Worm (Caenorhabditis elegans) whole organism, L4 larva: ENCODE results near the gene hacl-1.

Source experiments
- daf-12 ChIP-seq: fragments of 150-350 bp; optimal IDR thresholded peaks from 2 replicates; lab custom pipeline; 2014; ENCODE audit warnings: missing biosample characterization, missing genetic modification reagents, missing genetic modification characterization
- dmd-8 ChIP-seq: fragments of 200-800 bp; sonication (Bioruptor generic); IDR thresholded peaks from 2 replicates; pipeline ENCODE4 v1.3.6; 2022; ENCODE audit warnings: missing genetic modification characterization, missing compliant biosample characterization
- lsy-2 ChIP-seq, 2 experiments: fragments of 150-350 bp in 1 of 2; sonication (generic microtip) in 1 of 2; optimal IDR thresholded peaks; 2 replicates each; lab custom pipeline; 2014 to 2017; ENCODE audit warnings: missing biosample characterization in 2 of 2, missing genetic modification characterization in 2 of 2
- nhr-11 ChIP-seq: fragments of 150-350 bp; optimal IDR thresholded peaks from 2 replicates; lab custom pipeline; 2014; ENCODE audit warnings: missing biosample characterization, missing genetic modification characterization
- nhr-25 ChIP-seq: sonication (generic microtip); optimal IDR thresholded peaks from 2 replicates; lab custom pipeline; 2017; ENCODE audit warnings: missing genetic modification characterization, mild to moderate bottlenecking, missing compliant biosample characterization, antibody characterized with exemption, moderate library complexity, borderline replicate concordance; ENCODE audit not compliant: insufficient read depth
- nhr-48 ChIP-seq: sonication (generic microtip); optimal IDR thresholded peaks from 2 replicates; lab custom pipeline; 2016; ENCODE audit warnings: mild to moderate bottlenecking, missing genetic modification characterization, missing compliant biosample characterization
- nhr-76 ChIP-seq: fragments of 150-350 bp; optimal IDR thresholded peaks from 2 replicates; lab custom pipeline; 2014; ENCODE audit warnings: missing biosample characterization, missing genetic modification characterization
- nhr-77 ChIP-seq: fragments of 150-350 bp; optimal IDR thresholded peaks from 2 replicates; lab custom pipeline; 2014; ENCODE audit warnings: missing biosample characterization, missing genetic modification characterization

ce11 chrII:11535429-11535828, 42.7 kb upstream of the hacl-1 start:
- TF ChIP-seq dmd-8 (GFP tag; lab: Robert Waterston, UW) (no peak), daf-12 (tag; lab: Kevin White, UChicago) (no peak), nhr-76 (tag; lab: Kevin White, UChicago) (no peak), nhr-77 (no peak), lsy-2 (tag; optimal IDR thresholded peaks at IDR 0.05; lab: Kevin White, UChicago) (no peak), nhr-25 (tag; lab: Kevin White, UChicago) (no peak), nhr-48 (no peak), nhr-11 (tag; lab: Kevin White, UChicago) (no peak)
